Worm (Caenorhabditis elegans): ENCODE data around the gene ZK418.13.

ZK418.13 gene

DNA sequence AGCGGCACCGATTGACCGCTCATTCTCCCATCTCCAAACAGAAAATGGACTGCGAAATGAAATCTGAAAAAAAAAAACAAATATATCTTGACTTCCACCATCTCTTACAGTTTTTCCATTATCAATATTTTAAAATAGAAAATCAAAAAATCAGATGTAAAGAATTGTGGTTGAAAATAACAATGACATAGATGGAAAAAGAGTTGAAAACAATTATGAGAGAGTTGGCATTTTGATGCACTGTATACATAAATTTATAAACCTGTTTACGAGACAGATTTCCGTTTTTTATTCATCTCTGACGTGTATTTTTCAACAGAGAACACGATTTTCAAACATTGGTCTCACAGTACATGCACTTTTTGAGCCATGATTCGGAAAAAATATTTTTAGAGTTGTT, 4.4 kb upstream of the ZK418.13 start, which contains the start of gene ZK418.7:
Gene ZK418.7 (minus strand): TSS at position 101 of the 400 bp plus-strand sequence.
- TF ChIP-seq nhr-76 (tag; optimal IDR thresholded peaks at IDR 0.05): no peak
- TF ChIP-seq fkh-10 (GFP tag; optimal IDR thresholded peaks at IDR 0.05): no peak
- no peak for TF ChIP-seq jun-1 (tag; optimal IDR thresholded peaks at IDR 0.05)
- TF ChIP-seq ztf-11 (tag; optimal IDR thresholded peaks at IDR 0.05): no peak
- TF ChIP-seq egl-5 (tag; optimal IDR thresholded peaks at IDR 0.05): no peak
- no peak for TF ChIP-seq nhr-77 (tag; optimal IDR thresholded peaks at IDR 0.05)
- TF ChIP-seq mdl-1 (tag; optimal IDR thresholded peaks at IDR 0.05): no peak
- TF ChIP-seq nhr-25 (tag; optimal IDR thresholded peaks at IDR 0.05): no peak
- TF ChIP-seq tbx-2 (tag; optimal IDR thresholded peaks at IDR 0.05): no peak

DNA sequence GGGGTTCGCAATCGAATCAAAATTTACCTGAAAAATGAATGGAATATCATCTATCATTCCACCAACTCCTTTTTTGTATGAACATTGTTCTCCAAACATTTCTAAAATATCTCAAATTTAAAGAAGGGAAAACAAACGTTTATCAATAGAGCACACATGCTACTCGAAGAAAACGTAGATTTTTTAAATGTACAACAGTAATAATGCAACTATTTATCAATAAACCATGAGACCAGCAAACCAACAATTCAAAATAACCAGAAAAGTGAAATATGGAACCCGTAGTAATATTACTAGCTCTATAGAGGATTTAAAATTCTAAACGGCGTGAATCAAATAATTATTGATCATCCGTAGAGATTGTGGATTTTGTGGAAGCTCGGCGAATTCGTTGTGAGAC, 2.5 kb upstream of the ZK418.13 start, which contains the start of gene ZK418.6:
Gene ZK418.6 (minus strand): TSS at position 101 of the 400 bp plus-strand sequence.
- TF ChIP-seq nhr-76 (tag; optimal IDR thresholded peaks at IDR 0.05): no peak
- no peak for TF ChIP-seq unc-39 (tag; optimal IDR thresholded peaks at IDR 0.05)
- no peak for TF ChIP-seq nhr-77 (tag; optimal IDR thresholded peaks at IDR 0.05)
- no peak for TF ChIP-seq ceh-28 (tag; optimal IDR thresholded peaks at IDR 0.05)
- TF ChIP-seq pha-4 (tag; optimal IDR thresholded peaks at IDR 0.05): no peak
- TF ChIP-seq nhr-25 (tag; optimal IDR thresholded peaks at IDR 0.05): no peak
- TF ChIP-seq elt-3 (tag; optimal IDR thresholded peaks at IDR 0.05): no peak
- TF ChIP-seq aly-2 (tag; optimal IDR thresholded peaks at IDR 0.05): no peak
- no peak for TF ChIP-seq hmg-11 (tag; optimal IDR thresholded peaks at IDR 0.05)
- no peak for TF ChIP-seq snpc-4 (tag; optimal IDR thresholded peaks at IDR 0.05)

DNA sequence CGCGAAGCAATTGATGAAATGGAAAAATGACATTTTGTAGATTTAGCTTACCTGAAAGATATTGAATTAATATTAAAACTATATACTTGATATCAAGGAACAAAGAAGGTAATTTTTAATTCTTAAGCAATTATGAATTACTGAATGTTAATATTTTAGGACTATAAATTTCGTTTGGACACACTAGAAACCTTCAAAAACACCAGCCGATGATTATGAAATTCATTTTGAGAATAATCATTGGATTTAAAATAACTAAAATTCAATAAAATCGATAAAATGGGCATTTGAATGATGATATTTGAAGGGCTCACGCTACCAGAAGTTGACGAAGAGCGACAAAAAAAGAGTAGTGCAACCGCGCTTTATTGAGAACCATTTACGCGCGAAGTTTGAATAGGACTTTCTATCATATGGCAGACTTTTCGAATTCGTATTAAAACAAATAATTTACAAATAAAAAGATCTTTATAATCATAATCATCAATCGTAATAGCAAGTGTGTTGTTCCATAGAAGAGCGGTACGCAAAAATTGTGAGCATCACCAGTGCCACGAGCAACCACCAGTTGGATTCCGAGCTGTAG, 2.4 kb downstream of the ZK418.13 start, which contains the start of gene ZK418.5:
Gene ZK418.5 (minus strand): TSS at position 51 of the 586 bp plus-strand sequence.
- TF ChIP-seq ceh-16 (tag; optimal IDR thresholded peaks at IDR 0.05) (no peak), jun-1 (tag; optimal IDR thresholded peaks at IDR 0.05) (no peak), elt-3 (tag; optimal IDR thresholded peaks at IDR 0.05) (no peak), skn-1 (tag; optimal IDR thresholded peaks at IDR 0.05) (no peak), nfya-1 (tag; optimal IDR thresholded peaks at IDR 0.05; ENCODE audit: insufficient read depth) (peak; percentile 53), ZK546.5 (tag; optimal IDR thresholded peaks at IDR 0.05) (no peak), lin-39 (tag; optimal IDR thresholded peaks at IDR 0.05) (peak; percentile 9), nhr-28 (tag; optimal IDR thresholded peaks at IDR 0.05) (no peak), nhr-237 (tag; optimal IDR thresholded peaks at IDR 0.05) (no peak), nhr-76 (tag; optimal IDR thresholded peaks at IDR 0.05) (no peak), nhr-25 (tag; optimal IDR thresholded peaks at IDR 0.05) (peak; percentile 14), nhr-43 (tag; optimal IDR thresholded peaks at IDR 0.05; ENCODE audit: poor library complexity, severe bottlenecking) (no peak), daf-12 (tag; optimal IDR thresholded peaks at IDR 0.05) (no peak), nhr-23 (tag; optimal IDR thresholded peaks at IDR 0.05) (peak; percentile 34), lin-15B (tag; optimal IDR thresholded peaks at IDR 0.05) (peak; percentile 62), nhr-77 (tag; optimal IDR thresholded peaks at IDR 0.05) (no peak), ama-1 (optimal IDR thresholded peaks at IDR 0.05) (no peak), fkh-10 (GFP tag; optimal IDR thresholded peaks at IDR 0.05) (no peak), egl-27 (tag; optimal IDR thresholded peaks at IDR 0.05) (no peak), snpc-4 (tag; optimal IDR thresholded peaks at IDR 0.05) (no peak), eor-1 (tag; optimal IDR thresholded peaks at IDR 0.05) (no peak), fkh-2 (tag; optimal IDR thresholded peaks at IDR 0.05) (no peak), elt-1 (tag; optimal IDR thresholded peaks at IDR 0.05) (no peak), tbx-2 (tag; optimal IDR thresholded peaks at IDR 0.05) (no peak), unc-62 (GFP tag; optimal IDR thresholded peaks at IDR 0.05) (no peak), pqm-1 (tag; optimal IDR thresholded peaks at IDR 0.05) (no peak), mml-1 (tag; optimal IDR thresholded peaks at IDR 0.05) (no peak), R02D3.7 (tag; optimal IDR thresholded peaks at IDR 0.05) (peak; percentile 16), pha-4 (tag; optimal IDR thresholded peaks at IDR 0.05) (peak; percentile 63), nhr-67 (tag; optimal IDR thresholded peaks at IDR 0.05) (no peak), elt-2 (tag; optimal IDR thresholded peaks at IDR 0.05) (peak; percentile 20), nhr-11 (tag; optimal IDR thresholded peaks at IDR 0.05) (no peak), sea-2 (GFP tag; optimal IDR thresholded peaks at IDR 0.05) (no peak)
